Fruit fly (Drosophila melanogaster) whole organism, wandering third instar larva: Measurements from ENCODE around the gene Rh5.

ENCODE experiments used
- CG32264 ChIP-seq: fragments of 200-800 bp; sonication (Bioruptor generic); optimal IDR thresholded peaks from 2 replicates; lab custom pipeline; 2016; ENCODE audit warnings: missing biosample characterization, missing genetic modification characterization
- CG9705 ChIP-seq: fragments of 200-800 bp; sonication (Bioruptor generic); optimal IDR thresholded peaks from 2 replicates; lab custom pipeline; 2018; ENCODE audit warnings: missing biosample characterization, mild to moderate bottlenecking, missing genetic modification characterization
- CrebA ChIP-seq: fragments of 200-800 bp; sonication (Bioruptor generic); optimal IDR thresholded peaks from 2 replicates; lab custom pipeline; 2016; ENCODE audit warnings: missing biosample characterization, mild to moderate bottlenecking, missing genetic modification characterization, borderline replicate concordance
- Dif ChIP-seq: fragments of 200-275, 200-300 bp; sonication (Bioruptor generic); optimal IDR thresholded peaks from 2 replicates; lab custom pipeline; 2018; ENCODE audit warnings: missing biosample characterization, missing genetic modification characterization; ENCODE audit not compliant: partially characterized antibody
- GATAd ChIP-seq: sonication (Bioruptor generic); optimal IDR thresholded peaks from 2 replicates; lab custom pipeline; 2016; ENCODE audit warnings: missing biosample characterization, missing genetic modification characterization
- HLH106 ChIP-seq: fragments of 200-800 bp; optimal IDR thresholded peaks from 3 replicates; lab custom pipeline; 2019; ENCODE audit warnings: missing biosample characterization, mild to moderate bottlenecking, missing genetic modification characterization, moderate library complexity
- Hnf4 ChIP-seq: fragments of 200-800 bp; sonication (Bioruptor generic); optimal IDR thresholded peaks from 2 replicates; lab custom pipeline; 2016; ENCODE audit warnings: missing biosample characterization, mild to moderate bottlenecking, missing genetic modification characterization
- Hr78 ChIP-seq: fragments of >200 bp; optimal IDR thresholded peaks from 2 replicates; lab custom pipeline; 2017; ENCODE audit warnings: missing biosample characterization, missing genetic modification characterization
- Hr83 ChIP-seq: fragments of 200-300 bp; sonication (Bioruptor generic); optimal IDR thresholded peaks from 2 replicates; lab custom pipeline; 2016; ENCODE audit warnings: missing biosample characterization, mild to moderate bottlenecking, missing genetic modification characterization, moderate library complexity; ENCODE audit not compliant: poor library complexity, severe bottlenecking
- Jra ChIP-seq: sonication (Bioruptor generic); optimal IDR thresholded peaks from 2 replicates; lab custom pipeline; 2016; ENCODE audit warnings: missing biosample characterization, missing genetic modification characterization
- Mio ChIP-seq: sonication (Bioruptor generic); optimal IDR thresholded peaks from 2 replicates; lab custom pipeline; 2016; ENCODE audit warnings: missing biosample characterization, missing genetic modification characterization
- Myc ChIP-seq: fragments of >200 bp; optimal IDR thresholded peaks from 2 replicates; lab custom pipeline; 2017
- N ChIP-seq: fragments of >200 bp; optimal IDR thresholded peaks from 2 replicates; lab custom pipeline; 2018; ENCODE audit warnings: missing biosample characterization, missing external identifiers, missing genetic modification characterization
- OdsH ChIP-seq: fragments of 200-800 bp; sonication (Bioruptor generic); optimal IDR thresholded peaks from 2 replicates; lab custom pipeline; 2016; ENCODE audit warnings: missing biosample characterization, mild to moderate bottlenecking, missing genetic modification characterization
- Rel ChIP-seq, 2 experiments: fragments of 200-800 bp; sonication (Bioruptor generic) in 1 of 2; optimal IDR thresholded peaks; 2 replicates in 1 of 2; 3 replicates in 1 of 2; lab custom pipeline; 2016 to 2019; ENCODE audit warnings: mild to moderate bottlenecking in 2 of 2, missing biosample characterization in 2 of 2, missing genetic modification characterization in 2 of 2, moderate library complexity in 1 of 2
- Sp1 ChIP-seq: fragments of 200-800 bp; sonication (Bioruptor generic); optimal IDR thresholded peaks from 3 replicates; lab custom pipeline; 2019; ENCODE audit warnings: missing biosample characterization, mild to moderate bottlenecking, missing genetic modification characterization, moderate library complexity
- Vsx2 ChIP-seq: fragments of 200-300, 225-300 bp; sonication (Bioruptor generic); optimal IDR thresholded peaks from 2 replicates; lab custom pipeline; 2018; ENCODE audit warnings: missing biosample characterization, missing genetic modification characterization; ENCODE audit not compliant: partially characterized antibody
- br ChIP-seq: fragments of 200-800 bp; sonication (Bioruptor generic); optimal IDR thresholded peaks from 2 replicates; lab custom pipeline; 2016; ENCODE audit warnings: missing biosample characterization, missing genetic modification characterization
- dl ChIP-seq, 2 experiments: fragments of 175-275, 200-275 bp in 1 of 2; fragments of 200-275 bp in 1 of 2; sonication (Bioruptor generic); optimal IDR thresholded peaks; lab custom pipeline; 2018; ENCODE audit warnings: mild to moderate bottlenecking in 2 of 2, missing biosample characterization in 2 of 2, missing genetic modification characterization in 2 of 2, moderate library complexity in 2 of 2; ENCODE audit not compliant: partially characterized antibody in 2 of 2, insufficient read depth in 1 of 2
- dsf ChIP-seq: sonication (Bioruptor generic); optimal IDR thresholded peaks from 2 replicates; lab custom pipeline; 2016; ENCODE audit warnings: missing biosample characterization, missing genetic modification characterization, borderline replicate concordance
- ey ChIP-seq: fragments of 200-800 bp; sonication (Bioruptor generic); optimal IDR thresholded peaks from 2 replicates; lab custom pipeline; 2016; ENCODE audit warnings: missing biosample characterization, missing genetic modification characterization
- fru ChIP-seq: fragments of 200-800 bp; sonication (Bioruptor generic); optimal IDR thresholded peaks from 3 replicates; lab custom pipeline; 2016; ENCODE audit warnings: missing biosample characterization, mild to moderate bottlenecking, missing genetic modification characterization
- h ChIP-seq: fragments of 200-800 bp; sonication (Bioruptor generic); optimal IDR thresholded peaks from 3 replicates; lab custom pipeline; 2016; ENCODE audit warnings: missing biosample characterization, mild to moderate bottlenecking, missing genetic modification characterization
- jim ChIP-seq: fragments of 175-275, 200-325 bp; sonication (Bioruptor generic); optimal IDR thresholded peaks from 2 replicates; lab custom pipeline; 2016; ENCODE audit warnings: missing biosample characterization, mild to moderate bottlenecking, missing genetic modification characterization
- lola ChIP-seq: fragments of >200 bp; optimal IDR thresholded peaks from 2 replicates; lab custom pipeline; 2017; ENCODE audit warnings: missing biosample characterization, missing genetic modification characterization
- psq ChIP-seq: fragments of 200-800 bp; sonication (Bioruptor generic); optimal IDR thresholded peaks from 3 replicates; lab custom pipeline; 2017; ENCODE audit warnings: missing biosample characterization, mild to moderate bottlenecking, missing genetic modification characterization, moderate library complexity
- rgr ChIP-seq: fragments of 200-800 bp; sonication (Bioruptor generic); optimal IDR thresholded peaks from 3 replicates; lab custom pipeline; 2016; ENCODE audit warnings: missing biosample characterization, mild to moderate bottlenecking, missing genetic modification characterization
- tai ChIP-seq: sonication (Bioruptor generic); optimal IDR thresholded peaks from 2 replicates; lab custom pipeline; 2016; ENCODE audit warnings: missing biosample characterization, missing genetic modification characterization
- woc ChIP-seq: sonication (Bioruptor generic); optimal IDR thresholded peaks from 2 replicates; lab custom pipeline; 2016; ENCODE audit warnings: missing biosample characterization, mild to moderate bottlenecking, missing genetic modification characterization

Rh5 gene

DNA sequence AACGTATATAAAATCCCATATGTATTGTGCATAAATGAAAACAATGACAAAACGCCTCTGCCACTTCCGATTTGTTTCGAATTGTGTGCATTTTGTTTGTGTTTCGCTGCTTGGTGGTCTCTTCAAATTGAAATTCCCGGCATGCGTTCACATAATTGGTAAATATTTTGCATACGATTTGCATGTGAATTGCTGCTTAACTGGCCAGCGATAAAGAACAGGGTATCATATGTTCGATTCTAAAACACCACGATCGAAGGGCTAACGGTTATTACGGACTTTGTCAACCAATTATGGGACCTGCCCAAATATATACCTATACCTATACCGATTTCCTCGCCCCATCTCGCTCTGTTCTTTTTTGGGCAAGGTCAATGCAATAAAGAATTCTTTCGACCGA lies 20.1 kb downstream of the Rh5 start:
- TF ChIP-seq woc (GFP tag; lab: Kevin White, UChicago) (no peak), rgr (GFP tag; lab: Kevin White, UChicago) (no peak), HLH106 (tag; lab: Kevin White, UChicago) (no peak), tai (GFP tag; lab: Kevin White, UChicago) (no peak), Hr83 (no peak), Hnf4 (no peak), OdsH (GFP tag; lab: Kevin White, UChicago) (no peak), psq (GFP tag; lab: Kevin White, UChicago) (no peak), Hr78 (GFP tag; lab: Kevin White, UChicago) (no peak), Vsx2 (GFP tag; lab: Kevin White, UChicago) (no peak), fru (GFP tag; lab: Kevin White, UChicago) (no peak), dl (GFP tag; optimal IDR thresholded peaks at IDR 0.05; lab: Kevin White, UChicago; ENCODE audit: insufficient read depth in 1 of 2, partially characterized antibody in 2 of 2) (no peak)
- TF ChIP-seq, all 38 proteins: peak for 0

DNA sequence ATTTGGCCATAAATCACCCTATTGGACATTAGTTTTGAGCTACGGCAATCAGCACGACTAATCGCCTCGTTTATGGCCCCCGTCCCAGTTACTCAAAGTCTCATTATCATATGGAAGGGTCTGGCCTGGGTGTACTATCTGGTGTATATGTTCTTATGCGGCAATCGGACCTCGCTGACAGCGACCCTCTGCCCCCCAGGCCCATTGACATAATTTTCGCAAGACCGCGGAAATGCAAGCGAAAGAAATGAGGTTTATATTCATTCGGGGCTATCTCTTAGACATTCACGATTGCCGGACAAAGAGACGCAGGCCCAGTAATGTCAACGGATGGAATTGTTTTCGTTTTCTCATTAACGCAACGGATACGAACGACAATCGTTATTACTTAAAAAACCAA lies 20.9 kb downstream of the Rh5 start:
- TF ChIP-seq Hnf4 (no peak), GATAd (GFP tag; lab: Kevin White, UChicago) (no peak)

DNA sequence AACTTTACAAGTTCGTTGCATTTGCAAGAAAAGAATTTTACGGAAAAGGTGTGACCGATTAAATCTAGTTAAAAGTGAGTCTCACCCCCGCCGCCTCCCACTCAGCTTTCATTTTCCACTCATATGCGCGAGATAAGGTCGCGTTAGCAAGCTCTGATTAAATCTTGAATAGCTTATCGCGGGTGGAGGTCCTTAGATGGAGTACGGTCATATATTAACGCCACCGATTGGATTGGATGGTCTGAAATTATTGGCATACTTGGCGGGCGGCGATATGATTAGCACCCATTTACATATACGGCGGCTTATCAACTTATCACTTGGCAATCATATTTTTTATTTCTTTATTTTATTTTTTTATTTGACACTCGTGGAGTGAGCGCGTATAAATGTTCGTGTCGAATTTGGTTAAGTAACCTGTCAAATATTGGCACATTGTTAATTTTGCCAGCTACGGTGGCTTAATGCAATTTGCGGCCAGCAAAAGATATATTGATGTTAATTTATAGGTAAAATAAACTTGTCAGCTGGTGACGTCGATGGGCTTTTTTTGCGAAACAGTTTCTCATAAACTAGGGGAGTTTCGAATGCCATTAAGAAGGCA lies 21.7 kb downstream of the Rh5 start:
- no peak for TF ChIP-seq dsf (GFP tag; lab: Kevin White, UChicago)
- TF ChIP-seq N (GFP tag; lab: Kevin White, UChicago), result no peak
- TF ChIP-seq Sp1 (GFP tag; lab: Kevin White, UChicago), result peak; percentile 48
- TF ChIP-seq Rel (GFP tag; optimal IDR thresholded peaks at IDR 0.05; lab: Kevin White, UChicago), result no peak
- peak; percentile 15 for TF ChIP-seq Rel (tag; optimal IDR thresholded peaks at IDR 0.05; lab: Kevin White, UChicago)
- TF ChIP-seq woc (GFP tag; lab: Kevin White, UChicago), result no peak
- no peak for TF ChIP-seq Myc (lab: Kevin White, UChicago)
- TF ChIP-seq ey (GFP tag; lab: Kevin White, UChicago), result no peak
- peak; percentile 2 for TF ChIP-seq Dif
- TF ChIP-seq CrebA, result no peak
- TF ChIP-seq br (GFP tag; lab: Kevin White, UChicago), result peak; percentile 51
- no peak for TF ChIP-seq Mio (GFP tag; lab: Kevin White, UChicago)
- TF ChIP-seq h (GFP tag; lab: Kevin White, UChicago), result peak; percentile 67
- TF ChIP-seq jim, result no peak
- no peak for TF ChIP-seq fru (GFP tag; lab: Kevin White, UChicago)
- TF ChIP-seq, all 38 proteins: peak for 5

DNA sequence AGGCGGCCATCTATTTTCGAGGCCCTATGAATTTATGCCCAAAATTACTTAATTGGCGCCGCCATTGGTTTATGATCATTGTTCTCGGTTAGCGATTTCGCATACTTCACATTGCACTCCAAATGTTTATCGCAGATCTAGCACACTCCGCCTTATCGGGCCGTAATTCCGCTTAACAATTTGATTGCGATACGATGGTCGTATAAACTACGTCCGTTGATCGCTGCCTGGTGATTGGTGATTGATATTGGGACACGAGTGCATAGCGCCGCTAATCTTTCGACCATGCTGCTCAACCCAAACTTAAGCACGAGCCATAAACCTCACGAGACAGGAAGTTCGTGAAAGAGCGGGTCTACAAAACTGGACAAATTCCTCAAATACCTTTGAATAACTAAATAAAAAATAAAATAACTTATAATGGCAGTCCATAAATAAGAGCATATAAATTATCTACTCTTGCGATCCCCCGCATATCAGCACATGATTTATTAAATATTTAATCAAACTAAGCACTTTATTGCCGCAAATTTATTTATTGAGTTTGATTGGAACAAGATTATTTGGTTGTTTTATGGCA lies 22.7 kb downstream of the Rh5 start:
- no peak for TF ChIP-seq dsf (GFP tag; lab: Kevin White, UChicago)
- TF ChIP-seq lola (GFP tag; lab: Kevin White, UChicago), result no peak
- TF ChIP-seq br (GFP tag; lab: Kevin White, UChicago), result peak; percentile 15
- TF ChIP-seq rgr (GFP tag; lab: Kevin White, UChicago), result no peak
- TF ChIP-seq dl (GFP tag; optimal IDR thresholded peaks at IDR 0.05; lab: Kevin White, UChicago; ENCODE audit: insufficient read depth in 1 of 2, partially characterized antibody in 2 of 2), result no peak
- TF ChIP-seq CG9705 (GFP tag; lab: Kevin White, UChicago), result no peak
- no peak for TF ChIP-seq CG32264
- TF ChIP-seq OdsH (GFP tag; lab: Kevin White, UChicago), result no peak
- TF ChIP-seq Vsx2 (GFP tag; lab: Kevin White, UChicago), result no peak
- TF ChIP-seq Rel (GFP tag; optimal IDR thresholded peaks at IDR 0.05; lab: Kevin White, UChicago), result no peak
- peak; percentile 7 for TF ChIP-seq Rel (tag; optimal IDR thresholded peaks at IDR 0.05; lab: Kevin White, UChicago)
- TF ChIP-seq woc (GFP tag; lab: Kevin White, UChicago), result no peak
- no peak for TF ChIP-seq Jra (GFP tag; lab: Kevin White, UChicago)
- TF ChIP-seq GATAd (GFP tag; lab: Kevin White, UChicago), result no peak
- peak; percentile 89 for TF ChIP-seq h (GFP tag; lab: Kevin White, UChicago)
- TF ChIP-seq fru (GFP tag; lab: Kevin White, UChicago), result no peak
- no peak for TF ChIP-seq tai (GFP tag; lab: Kevin White, UChicago)
- no peak for TF ChIP-seq HLH106 (tag; lab: Kevin White, UChicago)
